Worm (Caenorhabditis elegans): ENCODE data around the gene acd-4.

acd-4 gene

ce11 chrV:8682719-8683118 lies 44.7 kb downstream of the acd-4 start, which contains the start of gene cln-3.3:
TSS of gene cln-3.3 (plus strand) at chrV:8683052.
- TF ChIP-seq lin-35 (GFP tag; optimal IDR thresholded peaks at IDR 0.05) (peak in 1 of 2 experiments; percentile 25), efl-1 (optimal IDR thresholded peaks at IDR 0.05) (no peak), efl-1 (GFP tag; optimal IDR thresholded peaks at IDR 0.05 in 1 of 2) (peak in 1 of 2 experiments; percentile 81), elt-3 (tag; optimal IDR thresholded peaks at IDR 0.05) (no peak), mdl-1 (tag; optimal IDR thresholded peaks at IDR 0.05) (peak in 1 of 2 experiments; percentile 28), swsn-7 (tag; optimal IDR thresholded peaks at IDR 0.05) (no peak), nhr-47 (tag; optimal IDR thresholded peaks at IDR 0.05) (no peak), elt-2 (tag; optimal IDR thresholded peaks at IDR 0.05) (peak; percentile 61)

ce11 chrV:8683787-8684186 lies 45.8 kb downstream of the acd-4 start:
- peak; percentile 76 for TF ChIP-seq dsc-1 (tag; optimal IDR thresholded peaks at IDR 0.05)
- TF ChIP-seq fkh-4 (tag; optimal IDR thresholded peaks at IDR 0.05; ENCODE audit: borderline replicate concordance) = peak; percentile 67
- no peak for TF ChIP-seq egl-13 (tag; optimal IDR thresholded peaks at IDR 0.05)

ce11 chrV:8686764-8687163 lies 48.7 kb downstream of the acd-4 start, which contains the start of gene ZC190.7:
TSS of gene ZC190.7 (minus strand) at chrV:8686864.
- TF ChIP-seq snu-23 (GFP tag; optimal IDR thresholded peaks at IDR 0.05) (no peak), lin-14 (GFP tag; optimal IDR thresholded peaks at IDR 0.05) (no peak), fkh-8 (tag; optimal IDR thresholded peaks at IDR 0.05) (no peak), hpl-2 (GFP tag; optimal IDR thresholded peaks at IDR 0.05) (no peak), pax-3 (tag; optimal IDR thresholded peaks at IDR 0.05) (no peak), lsy-2 (tag; optimal IDR thresholded peaks at IDR 0.05) (no peak), irx-1 (tag; optimal IDR thresholded peaks at IDR 0.05) (no peak), tbx-2 (tag; optimal IDR thresholded peaks at IDR 0.05) (no peak), snpc-4 (tag; optimal IDR thresholded peaks at IDR 0.05) (no peak), lin-39 (tag; optimal IDR thresholded peaks at IDR 0.05) (no peak), lir-3 (tag; optimal IDR thresholded peaks at IDR 0.05; ENCODE audit: poor library complexity) (no peak), ceh-8 (GFP tag; optimal IDR thresholded peaks at IDR 0.05) (no peak), sup-37 (GFP tag; optimal IDR thresholded peaks at IDR 0.05) (no peak), elt-2 (tag; optimal IDR thresholded peaks at IDR 0.05) (no peak), nhr-19 (GFP tag; conservative IDR thresholded peaks at IDR 0.05) (no peak), xbp-1 (tag; optimal IDR thresholded peaks at IDR 0.05) (no peak), sox-4 (tag; optimal IDR thresholded peaks at IDR 0.05) (no peak), nhr-20 (tag; optimal IDR thresholded peaks at IDR 0.05) (no peak)

- TF ChIP-seq isw-1 (GFP tag; IDR thresholded peaks at IDR 0.05) = no peak
- TF ChIP-seq nhr-11 (tag; optimal IDR thresholded peaks at IDR 0.05) = no peak
- TF ChIP-seq unc-86 (tag; optimal IDR thresholded peaks at IDR 0.05) = no peak
- no peak for TF ChIP-seq elt-3 (tag; optimal IDR thresholded peaks at IDR 0.05)
- TF ChIP-seq unc-62 (GFP tag; optimal IDR thresholded peaks at IDR 0.05) = no peak
- TF ChIP-seq lir-3 (tag; optimal IDR thresholded peaks at IDR 0.05; ENCODE audit: poor library complexity) = no peak
- TF ChIP-seq irx-1 (tag; optimal IDR thresholded peaks at IDR 0.05) = no peak
- TF ChIP-seq skn-1 (tag; optimal IDR thresholded peaks at IDR 0.05) = no peak
- no peak for TF ChIP-seq snpc-4 (tag; optimal IDR thresholded peaks at IDR 0.05)
- no peak for TF ChIP-seq nhr-90 (tag; optimal IDR thresholded peaks at IDR 0.05; ENCODE audit: poor library complexity)
- TF ChIP-seq lin-14 (GFP tag; optimal IDR thresholded peaks at IDR 0.05) = no peak
- no peak for TF ChIP-seq hpl-2 (GFP tag; optimal IDR thresholded peaks at IDR 0.05)
- no peak for TF ChIP-seq vab-15 (tag; optimal IDR thresholded peaks at IDR 0.05)
- TF ChIP-seq efl-3 (GFP tag; optimal IDR thresholded peaks at IDR 0.05) = no peak
- TF ChIP-seq zag-1 (tag; optimal IDR thresholded peaks at IDR 0.05) = no peak
These were observed 49.7 kb downstream of the acd-4 start, which contains the start of gene ZC190.8 for ce11 chrV:8687707-8688106. TSS of gene ZC190.8 (minus strand) at chrV:8687807.

All from whole organism, L1 larva.